Worm (Caenorhabditis elegans): Measurements from ENCODE around the gene F48G7.13.
A peak's percentile ranks its signal among the peaks of the same experiment; 100 is the strongest.

Gene F48G7.13

DNA sequence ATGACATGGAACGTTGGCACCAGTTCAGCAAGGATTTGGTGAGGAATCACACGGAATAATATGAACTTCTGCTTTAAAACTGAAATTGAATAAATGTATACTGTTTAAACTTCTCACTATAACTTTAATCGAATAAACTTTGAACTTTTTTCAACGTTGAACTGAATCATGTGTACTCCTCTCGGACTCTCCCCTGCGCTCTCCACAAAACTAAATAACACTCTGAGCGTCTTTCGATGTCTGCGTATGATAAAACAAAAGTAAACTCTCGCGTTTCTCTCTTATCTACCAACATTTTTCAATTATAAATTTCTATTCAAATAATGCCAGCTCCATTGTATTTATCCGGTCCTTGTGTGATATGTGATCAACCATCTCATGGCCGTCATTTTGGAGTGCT, 16.5 kb downstream of the F48G7.13 start (continued):
- TF ChIP-seq ceh-28 (tag; optimal IDR thresholded peaks at IDR 0.05): no peak

- TF ChIP-seq dmd-6 (GFP tag; IDR thresholded peaks at IDR 0.05): no peak
- no peak for TF ChIP-seq hif-1 (tag; optimal IDR thresholded peaks at IDR 0.05)
- no peak for TF ChIP-seq daf-12 (tag; optimal IDR thresholded peaks at IDR 0.05)
- no peak for TF ChIP-seq D1046.2 (GFP tag; IDR thresholded peaks at IDR 0.05)
Measured at ce11 chrV:634855-635254, 19.5 kb downstream of the F48G7.13 start, which contains the start of gene F48G7.10. Gene F48G7.10, minus strand, starts transcription at chrV:634955.

DNA sequence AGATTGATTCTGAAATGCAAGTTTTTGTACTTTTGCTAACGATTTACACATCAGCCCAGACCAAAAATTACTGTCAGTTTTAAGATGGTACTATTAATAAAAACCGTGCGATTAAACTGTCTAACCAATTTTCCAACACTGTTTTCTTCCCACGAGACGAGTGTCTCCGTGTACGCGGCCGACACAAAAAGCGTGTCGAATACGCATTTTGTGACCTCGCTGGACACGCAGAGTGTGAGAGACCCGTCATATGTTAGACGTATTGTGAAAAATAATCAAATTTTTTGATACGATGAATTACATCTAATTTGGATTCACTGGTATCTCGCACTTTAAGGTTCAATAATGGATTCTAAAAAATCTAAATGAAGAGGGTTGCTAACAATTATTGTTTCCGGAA, 20.3 kb downstream of the F48G7.13 start:
- no peak for TF ChIP-seq ceh-44 (GFP tag; IDR thresholded peaks at IDR 0.05)
- TF ChIP-seq snpc-1.2 (GFP tag; IDR thresholded peaks at IDR 0.05): no peak
- TF ChIP-seq lin-1 (GFP tag; IDR thresholded peaks at IDR 0.05): no peak
- no peak for TF ChIP-seq unc-39 (tag; optimal IDR thresholded peaks at IDR 0.05)
- peak; percentile 84 for TF ChIP-seq hlh-11 (tag; optimal IDR thresholded peaks at IDR 0.05)
- TF ChIP-seq pqm-1 (tag; optimal IDR thresholded peaks at IDR 0.05): peak; percentile 66
- TF ChIP-seq cey-2 (tag; optimal IDR thresholded peaks at IDR 0.05; ENCODE audit: borderline replicate concordance, insufficient read depth): no peak
- peak; percentile 33 for TF ChIP-seq mes-2 (tag; optimal IDR thresholded peaks at IDR 0.05; ENCODE audit: poor library complexity, severe bottlenecking)
- TF ChIP-seq ceh-28 (tag; optimal IDR thresholded peaks at IDR 0.05): no peak
- no peak for TF ChIP-seq tag-97 (GFP tag; IDR thresholded peaks at IDR 0.05)
- TF ChIP-seq daf-19 (GFP tag; conservative IDR thresholded peaks at IDR 0.05): no peak
- no peak for TF ChIP-seq arid-1 (GFP tag; conservative IDR thresholded peaks at IDR 0.05)
- no peak for TF ChIP-seq lin-13 (GFP tag; optimal IDR thresholded peaks at IDR 0.05)
- TF ChIP-seq saeg-2 (GFP tag; IDR thresholded peaks at IDR 0.05): no peak
- peak; percentile 61; the same call in 1 of the 2 replicates for TF ChIP-seq dmd-6 (GFP tag; IDR thresholded peaks at IDR 0.05)
- TF ChIP-seq lir-3 (tag; optimal IDR thresholded peaks at IDR 0.05): no peak
- TF ChIP-seq nhr-41 (GFP tag; IDR thresholded peaks at IDR 0.05): no peak
- TF ChIP-seq F10B5.3 (tag; optimal IDR thresholded peaks at IDR 0.05): no peak
- no peak for TF ChIP-seq tra-1 (GFP tag; IDR thresholded peaks at IDR 0.05)
- no peak for TF ChIP-seq egl-27 (tag; optimal IDR thresholded peaks at IDR 0.05)
- no peak for TF ChIP-seq ces-1 (GFP tag; optimal IDR thresholded peaks at IDR 0.05)
- no peak for TF ChIP-seq ZK546.5 (tag; optimal IDR thresholded peaks at IDR 0.05)
- peak in 1 of 2 experiments; percentile 2 for TF ChIP-seq lsy-2 (tag; optimal IDR thresholded peaks at IDR 0.05)
- TF ChIP-seq duxl-1 (tag; optimal IDR thresholded peaks at IDR 0.05; ENCODE audit: poor library complexity): peak; percentile 51
- no peak for TF ChIP-seq nhr-25 (tag; optimal IDR thresholded peaks at IDR 0.05; ENCODE audit: borderline replicate concordance, insufficient read depth)
- no peak for TF ChIP-seq ceh-82 (tag; optimal IDR thresholded peaks at IDR 0.05)
- TF ChIP-seq unc-62 (GFP tag; optimal IDR thresholded peaks at IDR 0.05 in 1 of 2): no peak
- no peak for TF ChIP-seq unc-62 (tag; optimal IDR thresholded peaks at IDR 0.05)
- no peak for TF ChIP-seq gei-8 (GFP tag; optimal IDR thresholded peaks at IDR 0.05)
- no peak for TF ChIP-seq fkh-10 (GFP tag; optimal IDR thresholded peaks at IDR 0.05)
- no peak for TF ChIP-seq unc-130 (GFP tag; optimal IDR thresholded peaks at IDR 0.05)
- no peak for TF ChIP-seq attf-4 (tag; optimal IDR thresholded peaks at IDR 0.05)
- TF ChIP-seq hif-1 (tag; optimal IDR thresholded peaks at IDR 0.05): peak in 1 of 2 experiments; percentile 4
- TF ChIP-seq daf-12 (tag; optimal IDR thresholded peaks at IDR 0.05): no peak
- no peak for TF ChIP-seq jun-1 (tag; optimal IDR thresholded peaks at IDR 0.05)
- TF ChIP-seq nhr-10 (tag; optimal IDR thresholded peaks at IDR 0.05): no peak
- no peak for TF ChIP-seq zag-1 (tag; optimal IDR thresholded peaks at IDR 0.05)
- TF ChIP-seq mep-1 (tag; optimal IDR thresholded peaks at IDR 0.05): peak; percentile 5
- no peak for TF ChIP-seq skn-1 (tag; optimal IDR thresholded peaks at IDR 0.05)
- no peak for TF ChIP-seq mxl-2 (GFP tag; conservative IDR thresholded peaks at IDR 0.05)
- TF ChIP-seq F37D6.2 (tag; optimal IDR thresholded peaks at IDR 0.05): no peak
- TF ChIP-seq dmd-8 (GFP tag; IDR thresholded peaks at IDR 0.05): no peak
- no peak for TF ChIP-seq sdz-12 (GFP tag; optimal IDR thresholded peaks at IDR 0.05)
- TF ChIP-seq lin-29 (GFP tag; IDR thresholded peaks at IDR 0.05): no peak
- TF ChIP-seq hmg-1.1 (GFP tag; IDR thresholded peaks at IDR 0.05): 0 out of 2 replicates have a peak, but pooled peaks have one; percentile 16

Measured in whole organism, L4 larva.